Fruit fly (Drosophila melanogaster): ENCODE results near the gene CG10943.

The CG10943 gene

dm6 chr3L:12813907-12814306 lies 48.8 kb downstream of the CG10943 start, which contains the start of the genes Sf3a2 and CG42588 (continued):
- TF ChIP-seq usp (GFP tag; optimal IDR thresholded peaks at IDR 0.05) (no peak), OdsH (GFP tag; optimal IDR thresholded peaks at IDR 0.05) (peak; percentile 29), Mio (GFP tag; optimal IDR thresholded peaks at IDR 0.05) (no peak), CG32264 (GFP tag; optimal IDR thresholded peaks at IDR 0.05) (no peak), Hr78 (GFP tag; optimal IDR thresholded peaks at IDR 0.05) (no peak)
